Worm (Caenorhabditis elegans) whole organism, late embryonic: ENCODE data around the gene F23F1.4.

Source experiments
- C08G9.2 ChIP-seq: sonication (generic microtip); optimal IDR thresholded peaks from 2 replicates; lab custom pipeline; 2016; ENCODE audit warnings: mild to moderate bottlenecking, missing genetic modification characterization, moderate library complexity, missing compliant biosample characterization
- F13H6.1 ChIP-seq: sonication (generic microtip); optimal IDR thresholded peaks from 2 replicates; lab custom pipeline; 2016; ENCODE audit warnings: missing genetic modification characterization, missing compliant biosample characterization
- K02D7.2 ChIP-seq: sonication (generic microtip); optimal IDR thresholded peaks from 2 replicates; lab custom pipeline; 2017; ENCODE audit warnings: mild to moderate bottlenecking, missing genetic modification characterization, missing compliant biosample characterization
- K09A11.1 ChIP-seq: sonication (generic microtip); optimal IDR thresholded peaks from 2 replicates; lab custom pipeline; 2017; ENCODE audit warnings: antibody characterized with exemption, mild to moderate bottlenecking, missing genetic modification characterization, missing compliant biosample characterization; ENCODE audit not compliant: insufficient read depth
- T23F11.4 ChIP-seq: fragments of 200-800 bp; sonication (Bioruptor generic); optimal IDR thresholded peaks from 2 replicates; lab custom pipeline; 2018; ENCODE audit warnings: mild to moderate bottlenecking, missing genetic modification characterization, missing compliant biosample characterization
- ama-1 ChIP-seq: fragments of 150-350 bp; optimal IDR thresholded peaks from 2 replicates; lab custom pipeline; 2014
- ceh-14 ChIP-seq: sonication (generic microtip); optimal IDR thresholded peaks from 2 replicates; lab custom pipeline; 2016; ENCODE audit warnings: missing genotype, missing genetic modification characterization, missing compliant biosample characterization
- ceh-19 ChIP-seq: fragments of 200-800 bp; sonication (Bioruptor generic); optimal IDR thresholded peaks from 2 replicates; lab custom pipeline; 2018; ENCODE audit warnings: mild to moderate bottlenecking, missing genetic modification characterization, missing compliant biosample characterization
- ceh-22 ChIP-seq: sonication (generic microtip); optimal IDR thresholded peaks from 2 replicates; lab custom pipeline; 2017; ENCODE audit warnings: missing biosample characterization, missing genetic modification characterization
- ceh-24 ChIP-seq: sonication (generic microtip); optimal IDR thresholded peaks from 2 replicates; lab custom pipeline; 2016; ENCODE audit warnings: mild to moderate bottlenecking, missing genetic modification characterization, missing compliant biosample characterization
- ceh-31 ChIP-seq: sonication (generic microtip); optimal IDR thresholded peaks from 2 replicates; lab custom pipeline; 2016; ENCODE audit warnings: missing genetic modification characterization, missing compliant biosample characterization
- ceh-34 ChIP-seq: sonication (generic microtip); optimal IDR thresholded peaks from 2 replicates; lab custom pipeline; 2016; ENCODE audit warnings: mild to moderate bottlenecking, missing genetic modification characterization, missing compliant biosample characterization
- ceh-45 ChIP-seq: fragments of 200-800 bp; sonication (Bioruptor generic); IDR thresholded peaks from 2 replicates; pipeline ENCODE4 v1.3.6; 2022; ENCODE audit warnings: missing genetic modification reagents, missing genetic modification characterization, missing compliant biosample characterization
- ceh-48 ChIP-seq: sonication (generic microtip); optimal IDR thresholded peaks from 2 replicates; lab custom pipeline; 2016; ENCODE audit warnings: missing genetic modification characterization, inconsistent platforms, missing compliant biosample characterization
- ceh-6 ChIP-seq: fragments of 200-800 bp; sonication (Bioruptor generic); optimal IDR thresholded peaks from 2 replicates; lab custom pipeline; 2018; ENCODE audit warnings: mild to moderate bottlenecking, missing genetic modification characterization, missing compliant biosample characterization
- ceh-9 ChIP-seq: sonication (generic microtip); optimal IDR thresholded peaks from 2 replicates; lab custom pipeline; 2016; ENCODE audit warnings: mild to moderate bottlenecking, missing genetic modification characterization, inconsistent platforms, missing compliant biosample characterization
- dmd-4 ChIP-seq: sonication (generic microtip); optimal IDR thresholded peaks from 2 replicates; lab custom pipeline; 2016; ENCODE audit warnings: borderline replicate concordance, missing genetic modification characterization, missing compliant biosample characterization
- dve-1 ChIP-seq: sonication (generic microtip); optimal IDR thresholded peaks from 2 replicates; lab custom pipeline; 2017; ENCODE audit warnings: antibody characterized with exemption, mild to moderate bottlenecking, missing genetic modification characterization, missing compliant biosample characterization
- eyg-1 ChIP-seq: sonication (generic microtip); optimal IDR thresholded peaks from 2 replicates; lab custom pipeline; 2016; ENCODE audit warnings: missing genotype, missing genetic modification characterization, missing compliant biosample characterization
- fkh-10 ChIP-seq: fragments of 150-350 bp; optimal IDR thresholded peaks from 2 replicates; lab custom pipeline; 2014; ENCODE audit warnings: missing biosample characterization, missing genetic modification reagents, missing genetic modification characterization
- gmeb-2 ChIP-seq: sonication (generic microtip); optimal IDR thresholded peaks from 2 replicates; lab custom pipeline; 2016; ENCODE audit warnings: missing genetic modification characterization, inconsistent platforms, missing compliant biosample characterization
- hlh-13 ChIP-seq: fragments of 200-800 bp; sonication (Bioruptor generic); optimal IDR thresholded peaks from 2 replicates; lab custom pipeline; 2018; ENCODE audit warnings: mild to moderate bottlenecking, missing genetic modification characterization, missing compliant biosample characterization
- hlh-15 ChIP-seq: sonication (generic microtip); optimal IDR thresholded peaks from 2 replicates; lab custom pipeline; 2016; ENCODE audit warnings: missing genetic modification characterization, missing compliant biosample characterization
- hlh-8 ChIP-seq: sonication (generic microtip); optimal IDR thresholded peaks from 2 replicates; lab custom pipeline; 2016; ENCODE audit warnings: missing genotype, missing genetic modification characterization, missing compliant biosample characterization
- lin-11 ChIP-seq: fragments of 200-800 bp; sonication (Bioruptor generic); optimal IDR thresholded peaks from 2 replicates; lab custom pipeline; 2018; ENCODE audit warnings: mild to moderate bottlenecking, missing genetic modification characterization, missing compliant biosample characterization
- nfya-1 ChIP-seq: sonication (generic microtip); optimal IDR thresholded peaks from 2 replicates; lab custom pipeline; 2017; ENCODE audit warnings: missing genetic modification characterization, mild to moderate bottlenecking, missing compliant biosample characterization, antibody characterized with exemption, moderate library complexity
- npax-4 ChIP-seq: sonication (generic microtip); optimal IDR thresholded peaks from 2 replicates; lab custom pipeline; 2016; ENCODE audit warnings: missing genetic modification characterization, missing compliant biosample characterization
- pag-3 ChIP-seq: sonication (generic microtip); optimal IDR thresholded peaks from 2 replicates; lab custom pipeline; 2016; ENCODE audit warnings: missing compliant biosample characterization, missing genetic modification characterization, borderline replicate concordance
- pat-9 ChIP-seq: fragments of 200-800 bp; sonication (Bioruptor generic); optimal IDR thresholded peaks from 2 replicates; lab custom pipeline; 2018; ENCODE audit warnings: mild to moderate bottlenecking, missing genetic modification characterization, moderate library complexity, missing compliant biosample characterization
- pax-1 ChIP-seq: fragments of 150-350 bp; optimal IDR thresholded peaks from 2 replicates; lab custom pipeline; 2014; ENCODE audit warnings: missing biosample characterization, missing genetic modification characterization
- pha-2 ChIP-seq: sonication (generic microtip); optimal IDR thresholded peaks from 2 replicates; lab custom pipeline; 2017; ENCODE audit warnings: mild to moderate bottlenecking, missing genetic modification characterization, missing compliant biosample characterization
- pqm-1 ChIP-seq: sonication (generic microtip); optimal IDR thresholded peaks from 2 replicates; lab custom pipeline; 2016; ENCODE audit warnings: missing genetic modification characterization, missing compliant biosample characterization
- pros-1 ChIP-seq: fragments of 150-350 bp; optimal IDR thresholded peaks from 2 replicates; lab custom pipeline; 2014; ENCODE audit warnings: missing biosample characterization, missing genetic modification reagents, missing genetic modification characterization
- ref-2 ChIP-seq: sonication (generic microtip); optimal IDR thresholded peaks from 2 replicates; lab custom pipeline; 2016; ENCODE audit warnings: missing genetic modification characterization, missing compliant biosample characterization
- rnt-1 ChIP-seq: sonication (generic microtip); optimal IDR thresholded peaks from 2 replicates; lab custom pipeline; 2016; ENCODE audit warnings: missing genetic modification characterization, missing compliant biosample characterization
- sdc-2 ChIP-seq: sonication (generic microtip); optimal IDR thresholded peaks from 2 replicates; lab custom pipeline; 2016; ENCODE audit warnings: missing genotype, missing genetic modification characterization, missing compliant biosample characterization
- sox-4 ChIP-seq: sonication (generic microtip); optimal IDR thresholded peaks from 2 replicates; lab custom pipeline; 2017; ENCODE audit warnings: mild to moderate bottlenecking, missing genetic modification characterization, inconsistent platforms, missing compliant biosample characterization
- tbx-7 ChIP-seq: sonication (generic microtip); optimal IDR thresholded peaks from 2 replicates; lab custom pipeline; 2016; ENCODE audit warnings: missing genotype, missing genetic modification characterization, missing compliant biosample characterization
- unc-3 ChIP-seq, 2 experiments: fragments of 200-800 bp in 1 of 2; sonication (Bioruptor generic) in 1 of 2; sonication (generic microtip) in 1 of 2; conservative IDR thresholded peaks in 1 of 2; optimal IDR thresholded peaks in 1 of 2; 2 replicates each; pipeline versions ENCODE4 v1.3.6 to Lab custom; 2016 to 2022; ENCODE audit warnings: missing compliant biosample characterization in 2 of 2, missing genetic modification characterization in 2 of 2, missing genetic modification reagents in 1 of 2
- unc-55 ChIP-seq: sonication (generic microtip); optimal IDR thresholded peaks from 2 replicates; lab custom pipeline; 2017; ENCODE audit warnings: missing biosample characterization, missing genetic modification reagents, missing genetic modification characterization
- zip-5 ChIP-seq: sonication (generic microtip); optimal IDR thresholded peaks from 2 replicates; lab custom pipeline; 2016; ENCODE audit warnings: missing genetic modification characterization, missing compliant biosample characterization

The F23F1.4 gene

DNA sequence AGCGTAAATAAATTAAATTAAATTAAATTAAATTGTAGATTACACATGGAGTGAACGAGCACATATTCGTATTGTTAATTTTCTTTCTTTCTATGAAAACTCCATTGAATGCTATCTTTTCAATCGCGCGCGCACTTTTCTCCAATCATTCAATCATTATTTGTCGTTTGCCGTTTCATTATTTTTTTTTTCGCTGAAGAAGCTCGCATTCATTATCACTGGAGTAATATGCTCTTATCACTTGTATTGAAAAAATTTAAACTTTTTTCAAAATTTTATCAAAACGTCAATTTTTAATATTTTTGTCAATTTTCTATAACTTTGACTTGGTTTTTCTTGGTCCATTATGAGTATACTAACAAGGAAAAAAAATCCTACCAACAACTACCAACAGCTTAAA lies 37.3 kb upstream of the F23F1.4 start:
- no peak for TF ChIP-seq unc-55 (GFP tag; lab: Kevin White, UChicago)
- no peak for TF ChIP-seq pros-1 (tag; lab: Kevin White, UChicago)
- no peak for TF ChIP-seq sdc-2 (tag; lab: Kevin White, UChicago)

DNA sequence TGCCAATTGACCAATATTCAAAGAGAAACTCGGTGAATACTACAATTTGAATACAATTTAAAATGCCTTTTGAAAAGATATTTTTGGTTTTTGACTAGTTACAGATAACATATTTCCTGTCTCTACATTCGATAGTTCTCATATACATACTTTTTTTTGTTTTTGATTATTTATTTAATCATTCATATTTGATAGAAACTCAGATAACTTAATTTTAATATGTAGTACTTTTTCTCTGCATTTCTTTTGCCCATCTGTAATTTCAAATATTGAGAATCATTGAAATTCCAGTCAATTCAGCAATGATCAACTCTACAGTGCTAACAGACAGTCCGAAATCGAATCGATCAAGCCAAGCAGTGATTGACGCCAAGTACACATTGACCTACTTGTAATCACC lies 32.8 kb upstream of the F23F1.4 start, which contains the start of gene C23H3.2:
Gene C23H3.2, plus strand, starts transcription at position 301 of the 400 bp plus-strand sequence.
- TF ChIP-seq ceh-45 (GFP tag; lab: Robert Waterston, UW) (no peak), C08G9.2 (tag; lab: Kevin White, UChicago) (no peak), gmeb-2 (no peak), fkh-10 (GFP tag; lab: Kevin White, UChicago) (no peak), pag-3 (tag; lab: Kevin White, UChicago) (no peak), ceh-19 (GFP tag; lab: Kevin White, UChicago) (no peak), zip-5 (tag; lab: Kevin White, UChicago) (no peak), sox-4 (tag; lab: Kevin White, UChicago) (no peak), ceh-6 (GFP tag; lab: Kevin White, UChicago) (no peak), nfya-1 (tag; lab: Kevin White, UChicago) (no peak), ceh-34 (tag; lab: Kevin White, UChicago) (no peak), ceh-14 (no peak)
- TF ChIP-seq, all 69 proteins: peak for 0

DNA sequence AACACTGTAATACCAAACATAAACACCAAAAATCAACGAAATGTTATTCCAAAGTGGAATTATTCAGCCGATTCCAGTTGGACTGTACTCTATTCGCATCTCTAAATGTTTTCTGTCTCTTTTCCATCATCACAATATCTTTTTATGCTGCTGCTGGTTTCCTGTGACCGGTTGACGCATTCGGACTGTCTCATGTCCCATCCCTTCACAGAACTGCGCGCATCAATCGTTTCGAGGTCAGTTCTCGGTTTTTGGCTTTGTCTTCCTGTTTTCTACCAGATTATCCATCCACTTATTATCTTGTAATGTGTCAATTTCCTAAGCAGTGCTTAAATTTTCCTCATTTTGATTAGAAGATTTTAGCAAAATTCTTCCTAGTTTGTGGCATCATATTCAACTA lies 31.8 kb upstream of the F23F1.4 start:
- TF ChIP-seq ceh-6 (GFP tag; lab: Kevin White, UChicago) (no peak), tbx-7 (tag; lab: Kevin White, UChicago) (no peak), dve-1 (no peak), sdc-2 (tag; lab: Kevin White, UChicago) (no peak), lin-11 (tag; lab: Kevin White, UChicago) (no peak), ceh-9 (tag; lab: Kevin White, UChicago) (no peak), hlh-15 (tag; lab: Kevin White, UChicago) (no peak), rnt-1 (tag; lab: Kevin White, UChicago) (no peak), ceh-22 (no peak), F13H6.1 (tag; lab: Kevin White, UChicago) (no peak), pqm-1 (no peak), unc-3 (GFP tag; conservative IDR thresholded peaks at IDR 0.05; lab: Robert Waterston, UW) (no peak), unc-3 (tag; optimal IDR thresholded peaks at IDR 0.05; lab: Kevin White, UChicago) (no peak), nfya-1 (tag; lab: Kevin White, UChicago) (no peak), zip-5 (tag; lab: Kevin White, UChicago) (no peak)
- TF ChIP-seq, all 69 proteins: peak for 0

- TF ChIP-seq unc-3 (GFP tag; conservative IDR thresholded peaks at IDR 0.05; lab: Robert Waterston, UW) (no peak), unc-3 (tag; optimal IDR thresholded peaks at IDR 0.05; lab: Kevin White, UChicago) (no peak), hlh-13 (no peak), ceh-48 (tag; lab: Kevin White, UChicago) (no peak), gmeb-2 (no peak), ceh-31 (tag; lab: Kevin White, UChicago) (no peak), ama-1 (lab: Kevin White, UChicago) (no peak), ceh-6 (GFP tag; lab: Kevin White, UChicago) (no peak), ceh-24 (tag; lab: Kevin White, UChicago) (no peak), hlh-8 (tag; lab: Kevin White, UChicago) (no peak), hlh-15 (tag; lab: Kevin White, UChicago) (no peak), eyg-1 (tag; lab: Kevin White, UChicago) (no peak), ref-2 (tag; lab: Kevin White, UChicago) (no peak)
These were observed 29.6 kb upstream of the F23F1.4 start for ce11 chrII:57873-58272.

DNA sequence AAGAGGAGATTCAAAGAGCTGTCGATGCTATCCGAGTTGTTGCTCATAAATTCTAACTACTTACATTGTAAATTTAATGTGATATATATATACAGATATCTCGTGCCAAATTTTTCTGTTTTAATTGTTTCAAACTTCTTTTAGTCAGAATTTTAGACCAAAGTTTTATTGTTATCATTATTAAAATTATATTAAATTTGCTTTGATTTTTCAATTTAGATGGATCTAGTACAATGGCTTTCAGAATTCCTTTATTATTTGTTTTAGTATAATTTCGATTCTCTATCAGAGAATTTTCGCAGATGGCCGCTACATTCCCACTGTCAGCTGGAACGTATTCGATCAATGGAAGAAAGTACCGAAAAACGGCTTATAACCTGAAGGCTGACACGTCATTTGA lies 29.1 kb upstream of the F23F1.4 start, which contains the start of gene ascc-1:
Gene ascc-1, plus strand, starts transcription at position 301 of the 400 bp plus-strand sequence.
- TF ChIP-seq ceh-6 (GFP tag; lab: Kevin White, UChicago) = no peak
- TF ChIP-seq ceh-14 = no peak
- no peak for TF ChIP-seq K02D7.2 (tag; lab: Kevin White, UChicago)
- TF ChIP-seq ref-2 (tag; lab: Kevin White, UChicago) = no peak
- no peak for TF ChIP-seq K09A11.1 (tag; lab: Kevin White, UChicago)
- TF ChIP-seq dmd-4 = no peak
- no peak for TF ChIP-seq pat-9
- TF ChIP-seq T23F11.4 (GFP tag; lab: Kevin White, UChicago) = no peak
- TF ChIP-seq pax-1 (tag; lab: Kevin White, UChicago) = no peak
- no peak for TF ChIP-seq pha-2 (tag; lab: Kevin White, UChicago)
- TF ChIP-seq npax-4 (tag; lab: Kevin White, UChicago) = no peak
